Worm (Caenorhabditis elegans): ENCODE results near the gene R10H10.3.

DNA sequence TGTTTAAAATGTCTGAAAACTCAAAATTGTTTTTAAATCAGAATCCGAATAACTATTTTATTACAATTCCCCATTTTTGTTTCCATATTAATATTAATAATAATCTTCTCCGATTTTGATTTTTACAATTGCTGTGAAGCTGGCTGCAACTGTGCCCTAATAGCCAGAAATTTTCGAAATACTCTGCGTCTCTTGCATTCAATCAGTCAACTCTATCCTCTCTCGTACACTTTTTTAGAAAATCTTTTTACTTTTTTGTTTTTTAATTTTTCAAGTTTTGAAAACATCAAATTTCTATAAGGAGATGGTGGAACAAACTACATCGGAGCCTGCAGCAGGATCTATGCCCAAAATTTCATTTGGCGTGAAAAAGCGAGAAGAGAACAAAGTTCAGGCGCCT lies 30.5 kb upstream of the R10H10.3 start, which contains the start of gene gkow-1:
- TF ChIP-seq ceh-30 (tag; optimal IDR thresholded peaks at IDR 0.05) (no peak), ceh-24 (tag; optimal IDR thresholded peaks at IDR 0.05) (no peak), Y22D7AL.16 (tag; optimal IDR thresholded peaks at IDR 0.05) (no peak), ceh-22 (tag; optimal IDR thresholded peaks at IDR 0.05) (no peak), ama-1 (optimal IDR thresholded peaks at IDR 0.05) (no peak), che-1 (tag; optimal IDR thresholded peaks at IDR 0.05) (no peak), sox-4 (tag; optimal IDR thresholded peaks at IDR 0.05) (no peak), syd-9 (tag; optimal IDR thresholded peaks at IDR 0.05) (no peak), tbx-2 (tag; optimal IDR thresholded peaks at IDR 0.05) (no peak), pqm-1 (tag; optimal IDR thresholded peaks at IDR 0.05) (no peak), ref-2 (tag; optimal IDR thresholded peaks at IDR 0.05) (no peak), K09A11.1 (tag; optimal IDR thresholded peaks at IDR 0.05; ENCODE audit: insufficient read depth) (no peak)
